Fruit fly (Drosophila melanogaster) whole organism, prepupa: Measurements from ENCODE around the gene Or67b.
A peak's percentile ranks its signal among the peaks of the same experiment; 100 is the strongest.

Experiments used
- CG9139 ChIP-seq: fragments of 200-800 bp; sonication (Bioruptor generic); optimal IDR thresholded peaks from 3 replicates; lab custom pipeline; 2017; ENCODE audit warnings: missing biosample characterization, mild to moderate bottlenecking, missing genetic modification characterization
- Ets21C ChIP-seq: fragments of 200-800 bp; sonication (Bioruptor generic); optimal IDR thresholded peaks from 3 replicates; lab custom pipeline; 2016; ENCODE audit warnings: missing biosample characterization, missing genetic modification characterization
- Hr39 ChIP-seq: fragments of 200-800 bp; sonication (Bioruptor generic); optimal IDR thresholded peaks from 2 replicates; lab custom pipeline; 2016; ENCODE audit warnings: missing biosample characterization, missing genetic modification characterization
- Smox ChIP-seq: fragments of 200-800 bp; sonication (Bioruptor generic); optimal IDR thresholded peaks from 3 replicates; lab custom pipeline; 2016; ENCODE audit warnings: missing biosample characterization, missing genetic modification characterization
- Sox15 ChIP-seq: fragments of 200-800 bp; sonication (Bioruptor generic); optimal IDR thresholded peaks from 3 replicates; lab custom pipeline; 2016; ENCODE audit warnings: missing biosample characterization, missing genetic modification characterization
- dsx ChIP-seq: fragments of 200-800 bp; optimal IDR thresholded peaks from 3 replicates; lab custom pipeline; 2019; ENCODE audit warnings: missing biosample characterization, mild to moderate bottlenecking, missing genetic modification characterization, moderate library complexity; ENCODE audit not compliant: poor library complexity, severe bottlenecking
- esn ChIP-seq: fragments of 200-800 bp; sonication (Bioruptor generic); optimal IDR thresholded peaks from 2 replicates; lab custom pipeline; 2016; ENCODE audit warnings: missing biosample characterization, mild to moderate bottlenecking, missing genetic modification characterization, moderate library complexity
- fd85E ChIP-seq: fragments of 200-800 bp; sonication (Bioruptor generic); optimal IDR thresholded peaks from 3 replicates; lab custom pipeline; 2016; ENCODE audit warnings: missing biosample characterization, missing genetic modification characterization
- lz ChIP-seq: fragments of 200-800 bp; sonication (Bioruptor generic); optimal IDR thresholded peaks from 3 replicates; lab custom pipeline; 2016; ENCODE audit warnings: missing biosample characterization, missing genetic modification characterization

- TF ChIP-seq dsx (GFP tag; lab: Kevin White, UChicago), result no peak
- no peak for TF ChIP-seq fd85E
- TF ChIP-seq CG9139 (GFP tag; lab: Kevin White, UChicago), result no peak
- no peak for TF ChIP-seq Hr39
- TF ChIP-seq Sox15 (GFP tag; lab: Kevin White, UChicago), result no peak
- TF ChIP-seq Smox (GFP tag; lab: Kevin White, UChicago), result no peak
- no peak for TF ChIP-seq Ets21C (GFP tag; lab: Kevin White, UChicago)
- peak; percentile 46 for TF ChIP-seq esn (GFP tag; lab: Kevin White, UChicago)
- TF ChIP-seq lz (GFP tag; lab: Kevin White, UChicago), result no peak
Observed at dm6 chr3L:9675528-9675963, 46.6 kb upstream of the Or67b start.
